Fruit fly (Drosophila melanogaster): Measurements from ENCODE around the gene Hsc70-4.

Hsc70-4 gene

dm6 chr3R:15229329-15229876 is 13.1 kb upstream of the Hsc70-4 start, which contains the start of the genes Art3 and mRpS10 (continued):
- TF ChIP-seq CG10147 (GFP tag; optimal IDR thresholded peaks at IDR 0.05) (peak; percentile 100), CG6791 (GFP tag; IDR thresholded peaks at IDR 0.05; ENCODE audit: partially characterized antibody) (no peak), Spps (tag; optimal IDR thresholded peaks at IDR 0.05) (peak; percentile 100), ssp (GFP tag; IDR thresholded peaks at IDR 0.05) (peak; percentile 97), CG8359 (GFP tag; optimal IDR thresholded peaks at IDR 0.05; ENCODE audit: borderline replicate concordance) (peak; percentile 97), Dbx (GFP tag; IDR thresholded peaks at IDR 0.05) (peak; percentile 100), CG2678 (tag; optimal IDR thresholded peaks at IDR 0.05) (peak; percentile 100), prd (optimal IDR thresholded peaks at IDR 0.05) (no peak), prd (GFP tag; IDR thresholded peaks at IDR 0.05) (peak; percentile 100), CG2712 (tag; optimal IDR thresholded peaks at IDR 0.05) (peak; percentile 100), HmgZ (tag; optimal IDR thresholded peaks at IDR 0.05) (peak; percentile 100), croc (GFP tag; conservative IDR thresholded peaks at IDR 0.05) (peak; percentile 100), Nf-YA (GFP tag; IDR thresholded peaks at IDR 0.05) (peak; percentile 100), fu2 (GFP tag; optimal IDR thresholded peaks at IDR 0.05) (peak; percentile 100), zfh2 (GFP tag; optimal IDR thresholded peaks at IDR 0.05) (peak; percentile 100), ranshi (GFP tag; IDR thresholded peaks at IDR 0.05) (peak; percentile 100), ro (GFP tag; IDR thresholded peaks at IDR 0.05) (peak; percentile 100), tgo (GFP tag; IDR thresholded peaks at IDR 0.05) (peak; percentile 100), dimm (GFP tag; IDR thresholded peaks at IDR 0.05) (peak; percentile 100), Hsf (GFP tag; optimal IDR thresholded peaks at IDR 0.05) (peak; percentile 100), CG11398 (GFP tag; optimal IDR thresholded peaks at IDR 0.05) (peak; percentile 100), CG18011 (GFP tag; optimal IDR thresholded peaks at IDR 0.05) (peak; percentile 93), BEAF-32 (GFP tag; optimal IDR thresholded peaks at IDR 0.05) (peak; percentile 52), otp (GFP tag; IDR thresholded peaks at IDR 0.05) (peak; percentile 100), CG1602 (GFP tag; optimal IDR thresholded peaks at IDR 0.05) (peak; percentile 100), ewg (GFP tag; optimal IDR thresholded peaks at IDR 0.05) (peak; percentile 100), CG10267 (tag; optimal IDR thresholded peaks at IDR 0.05) (peak; percentile 100), CG33557 (GFP tag; optimal IDR thresholded peaks at IDR 0.05) (peak; percentile 100), ase (GFP tag; IDR thresholded peaks at IDR 0.05) (peak; percentile 100), CG13123 (GFP tag; optimal IDR thresholded peaks at IDR 0.05) (peak; percentile 100), amos (GFP tag; IDR thresholded peaks at IDR 0.05; ENCODE audit: partially characterized antibody) (no peak), Dad (GFP tag; optimal IDR thresholded peaks at IDR 0.05) (peak; percentile 100), CG4820 (GFP tag; optimal IDR thresholded peaks at IDR 0.05) (peak; percentile 99), E2f2 (GFP tag; IDR thresholded peaks at IDR 0.05) (peak; percentile 96), sisA (GFP tag; IDR thresholded peaks at IDR 0.05) (peak; percentile 100), dmrt99B (tag; optimal IDR thresholded peaks at IDR 0.05) (peak; percentile 100), Atf3 (GFP tag; optimal IDR thresholded peaks at IDR 0.05) (peak; percentile 100), Fer2 (tag; optimal IDR thresholded peaks at IDR 0.05) (peak; percentile 100), NC2β (GFP tag; optimal IDR thresholded peaks at IDR 0.05) (peak; percentile 100), CrebB (tag; optimal IDR thresholded peaks at IDR 0.05) (peak; percentile 100), fd96Cb (tag; optimal IDR thresholded peaks at IDR 0.05) (peak; percentile 100), Bteb2 (GFP tag; optimal IDR thresholded peaks at IDR 0.05) (peak; percentile 100), CG1024 (GFP tag; IDR thresholded peaks at IDR 0.05) (peak; percentile 99), gcm2 (GFP tag; optimal IDR thresholded peaks at IDR 0.05) (peak; percentile 99), CG10321 (GFP tag; IDR thresholded peaks at IDR 0.05) (peak; percentile 92), abd-A (tag; optimal IDR thresholded peaks at IDR 0.05) (no peak), sc (optimal IDR thresholded peaks at IDR 0.05) (no peak), sc (GFP tag; optimal IDR thresholded peaks at IDR 0.05) (peak; percentile 100), Stat92E (GFP tag; optimal IDR thresholded peaks at IDR 0.05) (peak in 1 of 3 experiments; percentile 100), CG13775 (GFP tag; optimal IDR thresholded peaks at IDR 0.05) (peak; percentile 100), CG34422 (GFP tag; IDR thresholded peaks at IDR 0.05) (peak; percentile 100)
